Fruit fly (Drosophila melanogaster): ENCODE data around the gene Sap-r.

- no peak for TF ChIP-seq CG16863 (GFP tag; optimal IDR thresholded peaks at IDR 0.05)
- TF ChIP-seq NC2α (GFP tag; optimal IDR thresholded peaks at IDR 0.05) = no peak
- no peak for TF ChIP-seq Nf-YB (GFP tag; optimal IDR thresholded peaks at IDR 0.05)
- no peak for TF ChIP-seq CHES-1-like (GFP tag; optimal IDR thresholded peaks at IDR 0.05)
- TF ChIP-seq CG3281 (GFP tag; optimal IDR thresholded peaks at IDR 0.05) = no peak
- TF ChIP-seq Oli (tag; optimal IDR thresholded peaks at IDR 0.05) = no peak
- TF ChIP-seq hkb (optimal IDR thresholded peaks at IDR 0.05) = no peak
- TF ChIP-seq hkb (GFP tag; IDR thresholded peaks at IDR 0.05) = no peak
- TF ChIP-seq CG3847 (GFP tag; IDR thresholded peaks at IDR 0.05) = no peak
- no peak for TF ChIP-seq CG10321 (GFP tag; IDR thresholded peaks at IDR 0.05)
- TF ChIP-seq CG4282 (GFP tag; optimal IDR thresholded peaks at IDR 0.05) = no peak
- no peak for TF ChIP-seq CG11696 (GFP tag; IDR thresholded peaks at IDR 0.05)
- no peak for TF ChIP-seq CG8388 (GFP tag; optimal IDR thresholded peaks at IDR 0.05)
- TF ChIP-seq CG11085 (GFP tag; IDR thresholded peaks at IDR 0.05) = no peak
- TF ChIP-seq Hr39 (optimal IDR thresholded peaks at IDR 0.05) = no peak
Measured at dm6 chr3R:30925436-30925835, 36.6 kb upstream of the Sap-r start.
